Worm (Caenorhabditis elegans) whole organism, L4 larva: ENCODE measurements around the gene ZC262.7.

Experiments used
- F49E8.2 ChIP-seq: sonication (generic microtip); optimal IDR thresholded peaks from 2 replicates; lab custom pipeline; 2016; ENCODE audit warnings: missing compliant biosample characterization, mild to moderate bottlenecking, missing genetic modification characterization, borderline replicate concordance
- T20F7.1 ChIP-seq: fragments of 200-800 bp; sonication (Bioruptor generic); optimal IDR thresholded peaks from 2 replicates; lab custom pipeline; 2018; ENCODE audit warnings: mild to moderate bottlenecking, missing genetic modification characterization, missing compliant biosample characterization
- T26A8.4 ChIP-seq: fragments of 200-800 bp; sonication (Bioruptor generic); IDR thresholded peaks from 2 replicates; pipeline ENCODE4 v1.3.6; 2022; ENCODE audit warnings: missing genetic modification characterization, missing compliant biosample characterization
- Y48G9A.11 ChIP-seq: fragments of 200-800 bp; sonication (Bioruptor generic); IDR thresholded peaks from 2 replicates; pipeline ENCODE4 v1.3.6; 2022; ENCODE audit warnings: missing genetic modification reagents, missing genetic modification characterization, missing compliant biosample characterization
- ZK337.2 ChIP-seq: fragments of 200-800 bp; sonication (Bioruptor generic); IDR thresholded peaks from 2 replicates; pipeline ENCODE4 v1.3.6; 2022; ENCODE audit warnings: missing genetic modification reagents, missing genetic modification characterization, missing compliant biosample characterization
- aha-1 ChIP-seq: fragments of 150-350 bp; peaks from one replicate; lab custom pipeline; 2014; ENCODE audit warnings: missing biosample characterization, missing genetic modification characterization
- aly-2 ChIP-seq: sonication (generic microtip); optimal IDR thresholded peaks from 2 replicates; lab custom pipeline; 2018; ENCODE audit warnings: missing biosample characterization, missing genetic modification characterization
- arid-1 ChIP-seq: fragments of 200-800 bp; sonication (Bioruptor generic); conservative IDR thresholded peaks from 2 replicates; pipeline ENCODE4 v1.3.6; 2022; ENCODE audit warnings: missing genetic modification reagents, missing genetic modification characterization, missing compliant biosample characterization
- ceh-20 ChIP-seq: fragments of 200-800 bp; sonication (Bioruptor generic); IDR thresholded peaks from 2 replicates; pipeline ENCODE4 v1.3.6; 2022; ENCODE audit warnings: missing genetic modification reagents, missing genetic modification characterization, missing compliant biosample characterization
- ceh-32 ChIP-seq: sonication (generic microtip); optimal IDR thresholded peaks from 2 replicates; lab custom pipeline; 2016; ENCODE audit warnings: mild to moderate bottlenecking, missing genetic modification characterization, missing compliant biosample characterization; ENCODE audit not compliant: poor library complexity
- ceh-44 ChIP-seq: fragments of 200-800 bp; sonication (Bioruptor generic); IDR thresholded peaks from 2 replicates; pipeline ENCODE4 v1.3.6; 2022; ENCODE audit warnings: missing genetic modification reagents, missing genetic modification characterization, missing compliant biosample characterization
- ces-1 ChIP-seq: fragments of 150-350 bp; sonication (generic microtip); optimal IDR thresholded peaks from 4 replicates; lab custom pipeline; 2014; ENCODE audit warnings: missing biosample characterization, missing genetic modification reagents, missing genetic modification characterization
- ctbp-1 ChIP-seq: fragments of 200-800 bp; sonication (Bioruptor generic); IDR thresholded peaks from 2 replicates; pipeline ENCODE4 v1.3.6; 2022; ENCODE audit warnings: missing genetic modification reagents, missing genetic modification characterization, missing compliant biosample characterization
- daf-16 ChIP-seq, 3 experiments: sonication (generic microtip); optimal IDR thresholded peaks; 2 replicates each; lab custom pipeline; 2016 to 2017; ENCODE audit warnings: missing genetic modification characterization in 3 of 3, missing genetic modification reagents in 3 of 3, mild to moderate bottlenecking in 2 of 3, missing compliant biosample characterization in 2 of 3, missing biosample characterization in 1 of 3, moderate library complexity in 1 of 3
- daf-19 ChIP-seq: fragments of 200-800 bp; sonication (Bioruptor generic); conservative IDR thresholded peaks from 2 replicates; pipeline ENCODE4 v1.3.6; 2022; ENCODE audit warnings: missing genetic modification characterization, missing compliant biosample characterization
- dmd-6 ChIP-seq: fragments of 200-800 bp; sonication (Bioruptor generic); IDR thresholded peaks from 2 replicates; pipeline ENCODE4 v1.3.6; 2022; ENCODE audit warnings: missing genetic modification reagents, missing genetic modification characterization, missing compliant biosample characterization
- dpl-1 ChIP-seq: fragments of 150-350 bp; optimal IDR thresholded peaks from 2 replicates; lab custom pipeline; 2014; ENCODE audit warnings: missing biosample characterization, missing genetic modification reagents, missing genetic modification characterization
- duxl-1 ChIP-seq: sonication (generic microtip); optimal IDR thresholded peaks from 2 replicates; lab custom pipeline; 2016; ENCODE audit warnings: mild to moderate bottlenecking, missing genetic modification characterization, moderate library complexity, missing compliant biosample characterization; ENCODE audit not compliant: poor library complexity
- dve-1 ChIP-seq: sonication (generic microtip); optimal IDR thresholded peaks from 2 replicates; lab custom pipeline; 2017; ENCODE audit warnings: antibody characterized with exemption, mild to moderate bottlenecking, missing genetic modification characterization, missing compliant biosample characterization; ENCODE audit not compliant: insufficient read depth
- hif-1 ChIP-seq, 2 experiments: sonication (generic microtip); optimal IDR thresholded peaks; 2 replicates each; lab custom pipeline; 2016 to 2017; ENCODE audit warnings: missing compliant biosample characterization in 2 of 2, missing genetic modification characterization in 2 of 2, missing genetic modification reagents in 2 of 2, missing genotype in 2 of 2, mild to moderate bottlenecking in 1 of 2
- hlh-30 ChIP-seq: sonication (generic microtip); optimal IDR thresholded peaks from 2 replicates; lab custom pipeline; 2017; ENCODE audit warnings: antibody characterized with exemption, mild to moderate bottlenecking, missing genetic modification characterization, missing compliant biosample characterization; ENCODE audit not compliant: insufficient read depth
- lin-29 ChIP-seq: fragments of 200-800 bp; sonication (Bioruptor generic); IDR thresholded peaks from 2 replicates; pipeline ENCODE4 v1.3.6; 2022; ENCODE audit warnings: missing genetic modification reagents, missing genetic modification characterization, missing compliant biosample characterization
- lin-38 ChIP-seq: fragments of 200-800 bp; sonication (Bioruptor generic); IDR thresholded peaks from 2 replicates; pipeline ENCODE4 v1.3.6; 2022; ENCODE audit warnings: missing genetic modification reagents, missing genetic modification characterization, missing compliant biosample characterization
- lsy-2 ChIP-seq, 2 experiments: fragments of 150-350 bp in 1 of 2; sonication (generic microtip) in 1 of 2; optimal IDR thresholded peaks; 2 replicates each; lab custom pipeline; 2014 to 2017; ENCODE audit warnings: missing biosample characterization in 2 of 2, missing genetic modification characterization in 2 of 2
- mdt-29 ChIP-seq: fragments of 200-800 bp; sonication (Bioruptor generic); IDR thresholded peaks from 2 replicates; pipeline ENCODE4 v1.3.6; 2022; ENCODE audit warnings: missing genetic modification reagents, missing genetic modification characterization, missing compliant biosample characterization
- mep-1 ChIP-seq: fragments of 150-350 bp; sonication (generic microtip); optimal IDR thresholded peaks from 3 replicates; lab custom pipeline; 2014; ENCODE audit warnings: missing biosample characterization, missing genetic modification characterization
- mes-2 ChIP-seq: sonication (generic microtip); optimal IDR thresholded peaks from 2 replicates; lab custom pipeline; 2016; ENCODE audit warnings: missing genotype, mild to moderate bottlenecking, missing genetic modification characterization, missing compliant biosample characterization; ENCODE audit not compliant: poor library complexity, severe bottlenecking
- mxl-3 ChIP-seq: fragments of 200-800 bp; sonication (Bioruptor generic); optimal IDR thresholded peaks from 2 replicates; lab custom pipeline; 2018; ENCODE audit warnings: mild to moderate bottlenecking, missing genetic modification characterization, missing compliant biosample characterization
- nhr-102 ChIP-seq: sonication (generic microtip); optimal IDR thresholded peaks from 2 replicates; lab custom pipeline; 2016; ENCODE audit warnings: mild to moderate bottlenecking, missing genetic modification characterization, moderate library complexity, missing compliant biosample characterization
- nhr-11 ChIP-seq: fragments of 150-350 bp; optimal IDR thresholded peaks from 2 replicates; lab custom pipeline; 2014; ENCODE audit warnings: missing biosample characterization, missing genetic modification characterization
- nhr-25 ChIP-seq: sonication (generic microtip); optimal IDR thresholded peaks from 2 replicates; lab custom pipeline; 2017; ENCODE audit warnings: missing genetic modification characterization, mild to moderate bottlenecking, missing compliant biosample characterization, antibody characterized with exemption, moderate library complexity, borderline replicate concordance; ENCODE audit not compliant: insufficient read depth
- nhr-28 ChIP-seq: fragments of 150-350 bp; optimal IDR thresholded peaks from 2 replicates; lab custom pipeline; 2014; ENCODE audit warnings: missing biosample characterization, missing genetic modification characterization
- nhr-41 ChIP-seq: fragments of 200-800 bp; sonication (Bioruptor generic); IDR thresholded peaks from 2 replicates; pipeline ENCODE4 v1.3.6; 2022; ENCODE audit warnings: missing genetic modification reagents, missing genetic modification characterization, missing compliant biosample characterization
- nhr-6 ChIP-seq: fragments of 150-350 bp; optimal IDR thresholded peaks from 2 replicates; lab custom pipeline; 2014; ENCODE audit warnings: missing biosample characterization, missing genetic modification characterization
- pha-4 ChIP-seq, 2 experiments: fragments of 150-350 bp in 1 of 2; fragments of 200-800 bp in 1 of 2; sonication (Bioruptor generic) in 1 of 2; IDR thresholded peaks in 1 of 2; optimal IDR thresholded peaks in 1 of 2; 2 replicates each; pipeline versions ENCODE4 v1.3.6 to Lab custom; 2014 to 2022; ENCODE audit warnings: missing genetic modification characterization in 2 of 2, missing genetic modification reagents in 2 of 2, missing biosample characterization in 1 of 2, missing compliant biosample characterization in 1 of 2
- pqm-1 ChIP-seq: sonication (generic microtip); optimal IDR thresholded peaks from 2 replicates; lab custom pipeline; 2017; ENCODE audit warnings: missing biosample characterization, missing genetic modification characterization
- rbr-2 ChIP-seq: sonication (generic microtip); optimal IDR thresholded peaks from 2 replicates; lab custom pipeline; 2016; ENCODE audit warnings: missing genotype, missing genetic modification characterization, missing compliant biosample characterization
- saeg-2 ChIP-seq: fragments of 200-800 bp; sonication (Bioruptor generic); IDR thresholded peaks from 2 replicates; pipeline ENCODE4 v1.3.6; 2022; ENCODE audit warnings: missing genetic modification reagents, missing genetic modification characterization, missing compliant biosample characterization
- snpc-4 ChIP-seq: fragments of 150-350 bp; optimal IDR thresholded peaks from 2 replicates; lab custom pipeline; 2014; ENCODE audit warnings: missing biosample characterization, missing genetic modification characterization
- tra-1 ChIP-seq: fragments of 200-800 bp; sonication (Bioruptor generic); IDR thresholded peaks from 2 replicates; pipeline ENCODE4 v1.3.6; 2022; ENCODE audit warnings: missing genetic modification reagents, missing genetic modification characterization, missing compliant biosample characterization
- unc-130 ChIP-seq: sonication (generic microtip); optimal IDR thresholded peaks from 2 replicates; lab custom pipeline; 2016; ENCODE audit warnings: missing genetic modification reagents, missing genetic modification characterization, missing compliant biosample characterization
- unc-62 ChIP-seq, 3 experiments: fragments of 150-350 bp in 1 of 3; sonication (generic microtip); optimal IDR thresholded peaks in 2 of 3; peaks in 1 of 3; 1 replicate in 1 of 3; 2 replicates in 2 of 3; lab custom pipeline; 2014 to 2017; ENCODE audit warnings: missing biosample characterization in 3 of 3, missing genetic modification characterization in 3 of 3, missing genetic modification reagents in 3 of 3, missing genotype in 1 of 3
- vab-7 ChIP-seq: fragments of 200-800 bp; sonication (Bioruptor generic); IDR thresholded peaks from 2 replicates; pipeline ENCODE4 v1.3.6; 2022; ENCODE audit warnings: missing genetic modification reagents, missing genetic modification characterization, missing compliant biosample characterization
- zag-1 ChIP-seq: fragments of 150-350 bp; optimal IDR thresholded peaks from 2 replicates; lab custom pipeline; 2014; ENCODE audit warnings: missing biosample characterization, missing genetic modification characterization
- zfp-2 ChIP-seq: sonication (generic microtip); optimal IDR thresholded peaks from 2 replicates; lab custom pipeline; 2016; ENCODE audit warnings: mild to moderate bottlenecking, missing genetic modification characterization, missing compliant biosample characterization
- zip-11 ChIP-seq: fragments of 200-800 bp; sonication (Bioruptor generic); IDR thresholded peaks from 2 replicates; pipeline ENCODE4 v1.3.6; 2022; ENCODE audit warnings: missing genetic modification characterization, missing compliant biosample characterization
- ztf-11 ChIP-seq: fragments of 150-350 bp; optimal IDR thresholded peaks from 2 replicates; lab custom pipeline; 2014; ENCODE audit warnings: missing biosample characterization, missing genetic modification characterization
- ztf-7 ChIP-seq: fragments of 150-350 bp; optimal IDR thresholded peaks from 2 replicates; lab custom pipeline; 2014; ENCODE audit warnings: missing biosample characterization, missing genetic modification characterization

ZC262.7 gene

ce11 chrIII:8319100-8319499, 25.0 kb downstream of the ZC262.7 start, which contains the start of gene F10E9.11:
F10E9.11 (minus strand) TSS chrIII:8319260.
- TF ChIP-seq dve-1 (tag; lab: Kevin White, UChicago) (peak; percentile 72), daf-16 (GFP tag; optimal IDR thresholded peaks at IDR 0.05; lab: Kevin White, UChicago) (no peak), daf-16 (tag; optimal IDR thresholded peaks at IDR 0.05; lab: Kevin White, UChicago) (no peak), vab-7 (GFP tag; lab: Robert Waterston, UW) (peak; percentile 37; the same call in 1 of the 2 replicates), aha-1 (tag; lab: Kevin White, UChicago) (peak; percentile 87), snpc-4 (tag; lab: Kevin White, UChicago) (no peak), arid-1 (GFP tag; lab: Robert Waterston, UW) (peak; percentile 73; the same call in 1 of the 2 replicates), hif-1 (tag; optimal IDR thresholded peaks at IDR 0.05; lab: Kevin White, UChicago) (peak in 1 of 2 experiments; percentile 87), T26A8.4 (GFP tag; lab: Robert Waterston, UW) (peak; percentile 45; the same call in 1 of the 2 replicates), nhr-6 (tag; lab: Kevin White, UChicago) (peak; percentile 65), T20F7.1 (GFP tag; lab: Kevin White, UChicago) (peak; percentile 36), lsy-2 (tag; optimal IDR thresholded peaks at IDR 0.05; lab: Kevin White, UChicago) (peak; percentile 28 to 88), ZK337.2 (peak; percentile 83), nhr-28 (tag; lab: Kevin White, UChicago) (peak; percentile 4), nhr-11 (tag; lab: Kevin White, UChicago) (peak; percentile 18), lin-29 (GFP tag; lab: Robert Waterston, UW) (no peak), mxl-3 (peak; percentile 64), duxl-1 (peak; percentile 57), pha-4 (GFP tag; IDR thresholded peaks at IDR 0.05; lab: Robert Waterston, UW) (no peak), pha-4 (tag; optimal IDR thresholded peaks at IDR 0.05; lab: Kevin White, UChicago) (peak; percentile 18), hlh-30 (tag; lab: Kevin White, UChicago) (peak; percentile 57), zip-11 (GFP tag; lab: Robert Waterston, UW) (no peak), mep-1 (tag; lab: Kevin White, UChicago) (peak; percentile 58), nhr-102 (tag; lab: Kevin White, UChicago) (peak; percentile 13), unc-62 (GFP tag; optimal IDR thresholded peaks at IDR 0.05 in 1 of 2; lab: Kevin White, UChicago) (peak in 1 of 2 experiments; percentile 17), unc-62 (tag; optimal IDR thresholded peaks at IDR 0.05; lab: Kevin White, UChicago) (no peak), ceh-20 (GFP tag; lab: Robert Waterston, UW) (peak; percentile 26; the same call in 1 of the 2 replicates), dmd-6 (GFP tag; lab: Robert Waterston, UW) (peak; percentile 68; the same call in 1 of the 2 replicates), ztf-7 (tag; lab: Kevin White, UChicago) (no peak), mes-2 (tag; lab: Kevin White, UChicago) (peak; percentile 98), tra-1 (GFP tag; lab: Robert Waterston, UW) (0 out of 2 replicates have a peak, but pooled peaks have one; percentile 20), nhr-25 (peak; percentile 15), unc-130 (GFP tag; lab: Kevin White, UChicago) (peak; percentile 96), ces-1 (no peak), zfp-2 (tag; lab: Kevin White, UChicago) (no peak), zag-1 (tag; lab: Kevin White, UChicago) (no peak), rbr-2 (tag; lab: Kevin White, UChicago) (peak; percentile 46), ctbp-1 (no peak), saeg-2 (GFP tag; lab: Robert Waterston, UW) (no peak), ceh-32 (no peak), nhr-41 (GFP tag; lab: Robert Waterston, UW) (no peak), lin-38 (peak; percentile 78), dpl-1 (GFP tag; lab: Kevin White, UChicago) (peak; percentile 96), ztf-11 (tag; lab: Kevin White, UChicago) (no peak), F49E8.2 (tag; lab: Kevin White, UChicago) (peak; percentile 22), mdt-29 (GFP tag; lab: Robert Waterston, UW) (no peak), pqm-1 (tag; lab: Kevin White, UChicago) (no peak), aly-2 (tag; lab: Kevin White, UChicago) (no peak), ceh-44 (GFP tag; lab: Robert Waterston, UW) (peak; percentile 48; the same call in 1 of the 2 replicates), daf-19 (GFP tag; lab: Robert Waterston, UW) (0 out of 2 replicates have a peak, but pooled peaks have one; percentile 16), Y48G9A.11 (peak; percentile 82)
